Worm (Caenorhabditis elegans): Measurements from ENCODE around the gene srt-59.

ce11 chrIV:570799-571300 lies 30.6 kb downstream of the srt-59 start, which contains the start of gene F56A11.5:
- TF ChIP-seq tbx-2 (tag; optimal IDR thresholded peaks at IDR 0.05) (no peak), rnt-1 (tag; optimal IDR thresholded peaks at IDR 0.05) (no peak), mec-3 (tag; optimal IDR thresholded peaks at IDR 0.05; ENCODE audit: borderline replicate concordance) (no peak), ceh-14 (tag; optimal IDR thresholded peaks at IDR 0.05) (no peak), lim-6 (tag; optimal IDR thresholded peaks at IDR 0.05) (no peak), pha-4 (tag; optimal IDR thresholded peaks at IDR 0.05) (no peak), F13H6.1 (tag; optimal IDR thresholded peaks at IDR 0.05) (no peak), unc-86 (tag; optimal IDR thresholded peaks at IDR 0.05) (no peak), hlh-30 (tag; optimal IDR thresholded peaks at IDR 0.05; ENCODE audit: insufficient read depth) (no peak), Y22D7AL.16 (tag; optimal IDR thresholded peaks at IDR 0.05) (no peak), ets-4 (tag; optimal IDR thresholded peaks at IDR 0.05) (no peak), odd-2 (tag; optimal IDR thresholded peaks at IDR 0.05) (no peak)
